Fruit fly (Drosophila melanogaster) whole organism, embryonic: Measurements from ENCODE around the gene CG13060.

ENCODE experiments used
- Atf6 ChIP-seq: fragments of 200-800 bp; sonication (Bioruptor generic); IDR thresholded peaks from 2 replicates; pipeline ENCODE4 v1.3.6; 2022; ENCODE audit warnings: missing biosample characterization, missing genetic modification characterization
- CG11247 ChIP-seq: fragments of 200-800 bp; sonication (Bioruptor generic); IDR thresholded peaks from 2 replicates; pipeline ENCODE4 v1.3.6; 2022; ENCODE audit warnings: missing biosample characterization, missing genetic modification characterization
- CG11504 ChIP-seq: fragments of 200-800 bp; sonication (Bioruptor generic); optimal IDR thresholded peaks from 3 replicates; lab custom pipeline; 2019; ENCODE audit warnings: missing biosample characterization, mild to moderate bottlenecking, missing genetic modification characterization, moderate library complexity
- CG12155 ChIP-seq: fragments of 200-800 bp; sonication (Bioruptor generic); optimal IDR thresholded peaks from 3 replicates; lab custom pipeline; 2016; ENCODE audit warnings: missing biosample characterization, missing genetic modification characterization
- CG1233 ChIP-seq: fragments of 200-800 bp; sonication (Bioruptor generic); optimal IDR thresholded peaks from 4 replicates; lab custom pipeline; 2018; ENCODE audit warnings: missing biosample characterization, mild to moderate bottlenecking, missing genetic modification characterization
- CG12942 ChIP-seq: fragments of 200-800 bp; sonication (Bioruptor generic); optimal IDR thresholded peaks from 3 replicates; lab custom pipeline; 2016; ENCODE audit warnings: missing biosample characterization, missing genetic modification characterization
- CG13424 ChIP-seq: fragments of 200-800 bp; sonication (Bioruptor generic); optimal IDR thresholded peaks from 2 replicates; lab custom pipeline; 2019; ENCODE audit warnings: missing biosample characterization, mild to moderate bottlenecking, missing genetic modification characterization, moderate library complexity
- CG13624 ChIP-seq: fragments of 200-800 bp; sonication (Bioruptor generic); optimal IDR thresholded peaks from 2 replicates; lab custom pipeline; 2016; ENCODE audit warnings: missing biosample characterization, missing genetic modification characterization
- CG14965 ChIP-seq: fragments of 200-800 bp; sonication (Bioruptor generic); optimal IDR thresholded peaks from 2 replicates; lab custom pipeline; 2016; ENCODE audit warnings: missing biosample characterization, missing genetic modification characterization, borderline replicate concordance
- CG15269 ChIP-seq: fragments of 200-800 bp; sonication (Bioruptor generic); optimal IDR thresholded peaks from 2 replicates; lab custom pipeline; 2018; ENCODE audit warnings: missing biosample characterization, mild to moderate bottlenecking, missing genetic modification characterization, moderate library complexity
- CG1529 ChIP-seq: fragments of 200-800 bp; sonication (Bioruptor generic); optimal IDR thresholded peaks from 3 replicates; lab custom pipeline; 2018; ENCODE audit warnings: missing biosample characterization, missing genetic modification characterization
- CG17186 ChIP-seq: fragments of 200-800 bp; sonication (Bioruptor generic); optimal IDR thresholded peaks from 3 replicates; lab custom pipeline; 2017; ENCODE audit warnings: missing biosample characterization, missing genetic modification reagents, missing genetic modification characterization
- CG17568 ChIP-seq: fragments of 200-800 bp; sonication (Bioruptor generic); optimal IDR thresholded peaks from 2 replicates; lab custom pipeline; 2018; ENCODE audit warnings: missing biosample characterization, mild to moderate bottlenecking, missing genetic modification characterization, moderate library complexity
- CG17829 ChIP-seq: fragments of 200-800 bp; optimal IDR thresholded peaks from 2 replicates; lab custom pipeline; 2019; ENCODE audit warnings: missing biosample characterization, mild to moderate bottlenecking, missing genetic modification characterization, moderate library complexity
- CG18599 ChIP-seq: fragments of 200-800 bp; sonication (Bioruptor generic); optimal IDR thresholded peaks from 3 replicates; lab custom pipeline; 2017; ENCODE audit warnings: missing biosample characterization, missing genetic modification characterization, mild to moderate bottlenecking, moderate library complexity, missing genetic modification reagents
- CG2116 ChIP-seq: fragments of 200-800 bp; sonication (Bioruptor generic); optimal IDR thresholded peaks from 3 replicates; lab custom pipeline; 2018; ENCODE audit warnings: missing biosample characterization, mild to moderate bottlenecking, missing genetic modification characterization
- CG30020 ChIP-seq: fragments of 200-800 bp; optimal IDR thresholded peaks from 2 replicates; lab custom pipeline; 2019; ENCODE audit warnings: missing biosample characterization, mild to moderate bottlenecking, missing genetic modification characterization, moderate library complexity
- CG31441 ChIP-seq: fragments of 200-800 bp; sonication (Bioruptor generic); IDR thresholded peaks from 2 replicates; pipeline ENCODE4 v1.3.6; 2022; ENCODE audit warnings: missing biosample characterization, missing genetic modification characterization
- CG3163 ChIP-seq: fragments of 200-800 bp; sonication (Bioruptor generic); optimal IDR thresholded peaks from 3 replicates; lab custom pipeline; 2016; ENCODE audit warnings: missing biosample characterization, missing genetic modification characterization
- CG3281 ChIP-seq: fragments of 200-800 bp; sonication (Bioruptor generic); optimal IDR thresholded peaks from 3 replicates; lab custom pipeline; 2017; ENCODE audit warnings: missing biosample characterization, mild to moderate bottlenecking, missing genetic modification characterization
- CG3407 ChIP-seq: fragments of 200-800 bp; sonication (Bioruptor generic); optimal IDR thresholded peaks from 2 replicates; lab custom pipeline; 2018; ENCODE audit warnings: missing biosample characterization, mild to moderate bottlenecking, missing genetic modification characterization
- CG3726 ChIP-seq: fragments of 200-800 bp; sonication (Bioruptor generic); IDR thresholded peaks from 3 replicates; pipeline ENCODE4, ENCODE4 v1.3.6; 2022; ENCODE audit warnings: missing biosample characterization, missing genetic modification characterization
- CG5245 ChIP-seq: fragments of 200-800 bp; sonication (Bioruptor generic); optimal IDR thresholded peaks from 3 replicates; lab custom pipeline; 2016; ENCODE audit warnings: missing biosample characterization, missing genetic modification characterization
- CG7556 ChIP-seq: fragments of 200-800 bp; sonication (Bioruptor generic); optimal IDR thresholded peaks from 2 replicates; lab custom pipeline; 2017; ENCODE audit warnings: missing biosample characterization, mild to moderate bottlenecking, missing genetic modification characterization
- CG8478 ChIP-seq: fragments of >200 bp; optimal IDR thresholded peaks from 2 replicates; lab custom pipeline; 2018
- CG9876 ChIP-seq: fragments of 200-800 bp; sonication (Bioruptor generic); optimal IDR thresholded peaks from 2 replicates; lab custom pipeline; 2016; ENCODE audit warnings: missing biosample characterization, missing genetic modification characterization
- Dbx ChIP-seq: fragments of 200-800 bp; sonication (Bioruptor generic); IDR thresholded peaks from 3 replicates; pipeline ENCODE4 v1.3.6; 2022; ENCODE audit warnings: missing biosample characterization, missing genetic modification characterization
- Fer1 ChIP-seq: fragments of 200-800 bp; sonication (Bioruptor generic); optimal IDR thresholded peaks from 2 replicates; lab custom pipeline; 2017; ENCODE audit warnings: missing biosample characterization, mild to moderate bottlenecking, missing genetic modification characterization
- HLH3B ChIP-seq: fragments of 200-800 bp; sonication (Bioruptor generic); IDR thresholded peaks from 2 replicates; pipeline ENCODE4 v1.3.6; 2022; ENCODE audit warnings: missing biosample characterization, missing genetic modification characterization
- HLHmδ ChIP-seq: fragments of 200-800 bp; sonication (Bioruptor generic); optimal IDR thresholded peaks from 2 replicates; lab custom pipeline; 2018; ENCODE audit warnings: missing biosample characterization, mild to moderate bottlenecking, missing genetic modification characterization, moderate library complexity
- NC2β ChIP-seq: fragments of 200-800 bp; sonication (Bioruptor generic); optimal IDR thresholded peaks from 2 replicates; lab custom pipeline; 2016; ENCODE audit warnings: missing biosample characterization, missing genetic modification characterization
- NK7.1 ChIP-seq: fragments of 200-800 bp; sonication (Bioruptor generic); optimal IDR thresholded peaks from 3 replicates; lab custom pipeline; 2016; ENCODE audit warnings: missing biosample characterization, missing genetic modification characterization
- PHDP ChIP-seq: fragments of 200-800 bp; sonication (Bioruptor generic); optimal IDR thresholded peaks from 3 replicates; lab custom pipeline; 2018; ENCODE audit warnings: missing biosample characterization, mild to moderate bottlenecking, missing genetic modification characterization, moderate library complexity
- ap ChIP-seq: fragments of 200-800 bp; sonication (Bioruptor generic); IDR thresholded peaks from 2 replicates; pipeline ENCODE4 v1.3.6; 2022; ENCODE audit warnings: missing biosample characterization, missing genetic modification characterization
- bbx ChIP-seq: fragments of 200-800 bp; sonication (Bioruptor generic); IDR thresholded peaks from 2 replicates; pipeline ENCODE4 v1.3.6; 2022; ENCODE audit warnings: missing biosample characterization, missing genetic modification characterization; ENCODE audit not compliant: partially characterized antibody
- ci ChIP-seq: fragments of 200-800 bp; sonication (Bioruptor generic); IDR thresholded peaks from 3 replicates; pipeline ENCODE4 v1.3.6; 2022; ENCODE audit warnings: missing biosample characterization, missing genetic modification characterization
- en ChIP-seq: fragments of 200-800 bp; sonication (Bioruptor generic); optimal IDR thresholded peaks from 2 replicates; lab custom pipeline; 2016; ENCODE audit warnings: missing biosample characterization, missing genetic modification characterization
- eve ChIP-seq, 2 experiments: fragments of >200 bp; optimal IDR thresholded peaks; 2 replicates each; lab custom pipeline; 2017; ENCODE audit warnings: missing biosample characterization in 2 of 2, missing genetic modification characterization in 2 of 2
- gce ChIP-seq: fragments of 200-800 bp; sonication (Bioruptor generic); IDR thresholded peaks from 3 replicates; pipeline ENCODE4 v1.3.6; 2022; ENCODE audit warnings: missing biosample characterization, missing genetic modification characterization
- hb ChIP-seq: fragments of 200-800 bp; sonication (Bioruptor generic); IDR thresholded peaks from 3 replicates; pipeline ENCODE4 v1.3.6; 2022; ENCODE audit warnings: missing biosample characterization, missing genetic modification characterization; ENCODE audit not compliant: partially characterized antibody
- nmo ChIP-seq: fragments of 200-800 bp; sonication (Bioruptor generic); optimal IDR thresholded peaks from 2 replicates; lab custom pipeline; 2018; ENCODE audit warnings: missing biosample characterization, mild to moderate bottlenecking, missing genetic modification characterization, moderate library complexity
- pnt ChIP-seq: fragments of 200-800 bp; sonication (Bioruptor generic); optimal IDR thresholded peaks from 3 replicates; lab custom pipeline; 2016; ENCODE audit warnings: missing biosample characterization, missing genetic modification characterization
- ranshi ChIP-seq: fragments of 200-800 bp; sonication (Bioruptor generic); IDR thresholded peaks from 2 replicates; pipeline ENCODE4 v1.3.6; 2022; ENCODE audit warnings: missing biosample characterization, missing genetic modification characterization
- row ChIP-seq: fragments of 200-800 bp; sonication (Bioruptor generic); IDR thresholded peaks from 3 replicates; pipeline ENCODE4 v1.3.6; 2022; ENCODE audit warnings: missing biosample characterization, missing genetic modification characterization
- scrt ChIP-seq: fragments of 200-800 bp; sonication (Bioruptor generic); optimal IDR thresholded peaks from 2 replicates; lab custom pipeline; 2018; ENCODE audit warnings: missing biosample characterization, mild to moderate bottlenecking, missing genetic modification characterization, moderate library complexity
- sens ChIP-seq: fragments of 200-800 bp; sonication (Bioruptor generic); peaks from one replicate; lab custom pipeline; 2016; ENCODE audit warnings: missing biosample characterization, missing genetic modification characterization
- trem ChIP-seq: fragments of 200-800 bp; optimal IDR thresholded peaks from 3 replicates; lab custom pipeline; 2019; ENCODE audit warnings: missing biosample characterization, mild to moderate bottlenecking, missing genetic modification characterization, moderate library complexity
- unc-4 ChIP-seq: fragments of 200-800 bp; sonication (Bioruptor generic); IDR thresholded peaks from 2 replicates; pipeline ENCODE4 v1.3.6; 2022; ENCODE audit warnings: missing biosample characterization, missing genetic modification characterization; ENCODE audit not compliant: partially characterized antibody
- wor ChIP-seq: fragments of 200-800 bp; sonication (Bioruptor generic); IDR thresholded peaks from 2 replicates; pipeline ENCODE4 v1.3.6; 2022; ENCODE audit warnings: missing biosample characterization, missing genetic modification characterization
- zen2 ChIP-seq: fragments of 200-800 bp; sonication (Bioruptor generic); IDR thresholded peaks from 3 replicates; pipeline ENCODE4 v1.3.6; 2022; ENCODE audit warnings: missing biosample characterization, missing genetic modification characterization; ENCODE audit not compliant: partially characterized antibody

Gene CG13060

dm6 chr3L:16305820-16306650 lies 13.6 kb upstream of the CG13060 start, which contains the start of the genes CG13043 and CG13063 (continued):
- TF ChIP-seq NK7.1 (GFP tag; lab: Kevin White, UChicago) (no peak), gce (GFP tag; lab: Robert Waterston, UW) (no peak), CG17568 (GFP tag; lab: Kevin White, UChicago) (no peak), CG1529 (no peak), en (GFP tag; lab: Kevin White, UChicago) (no peak), CG3281 (no peak), CG12942 (GFP tag; lab: Kevin White, UChicago) (no peak), HLH3B (GFP tag; lab: Robert Waterston, UW) (no peak), bbx (GFP tag; lab: Robert Waterston, UW) (no peak), pnt (GFP tag; lab: Kevin White, UChicago) (no peak), CG31441 (GFP tag; lab: Robert Waterston, UW) (0 out of 2 replicates have a peak, but pooled peaks have one; percentile 23), Atf6 (GFP tag; lab: Robert Waterston, UW) (peak; percentile 15; the same call in 1 of the 2 replicates), ap (GFP tag; lab: Robert Waterston, UW) (no peak), CG1233 (GFP tag; lab: Kevin White, UChicago) (no peak), CG11504 (tag; lab: Kevin White, UChicago) (peak; percentile 59), CG17829 (tag; lab: Kevin White, UChicago) (no peak), HLHmδ (GFP tag; lab: Kevin White, UChicago) (no peak), scrt (GFP tag; lab: Kevin White, UChicago) (no peak), unc-4 (GFP tag; lab: Robert Waterston, UW) (no peak), CG2116 (GFP tag; lab: Kevin White, UChicago) (no peak), wor (GFP tag; lab: Robert Waterston, UW) (no peak), CG9876 (no peak), CG5245 (GFP tag; lab: Kevin White, UChicago) (no peak), ranshi (no peak), nmo (peak; percentile 10), CG7556 (GFP tag; lab: Kevin White, UChicago) (peak; percentile 11), NC2β (GFP tag; lab: Kevin White, UChicago) (no peak), sens (GFP tag; lab: Kevin White, UChicago) (no peak), Dbx (GFP tag; lab: Robert Waterston, UW) (no peak), zen2 (GFP tag; lab: Robert Waterston, UW) (no peak), eve (GFP tag; optimal IDR thresholded peaks at IDR 0.05; lab: Kevin White, UChicago) (no peak), CG13424 (tag; lab: Kevin White, UChicago) (peak; percentile 34), CG18599 (GFP tag; lab: Kevin White, UChicago) (no peak), trem (no peak), CG3163 (no peak), CG13624 (no peak), CG17186 (no peak), CG12155 (GFP tag; lab: Kevin White, UChicago) (no peak), PHDP (tag; lab: Kevin White, UChicago) (peak; percentile 3), hb (GFP tag; lab: Robert Waterston, UW) (no peak), CG3407 (GFP tag; lab: Kevin White, UChicago) (no peak), CG14965 (GFP tag; lab: Kevin White, UChicago) (no peak), CG15269 (peak; percentile 41), ci (GFP tag; lab: Robert Waterston, UW) (0 out of 3 replicates have a peak, but pooled peaks have one; percentile 32), CG3726 (no peak), CG8478 (lab: Kevin White, UChicago) (no peak), CG11247 (GFP tag; lab: Robert Waterston, UW) (no peak), CG30020 (tag; lab: Kevin White, UChicago) (no peak), Fer1 (GFP tag; lab: Kevin White, UChicago) (no peak), row (GFP tag; lab: Robert Waterston, UW) (peak; percentile 41; the same call in 1 of the 3 replicates)
